Worm (Caenorhabditis elegans) whole organism, L1 larva: ENCODE measurements around the gene F13B6.2.

Source experiments
- C16A3.4 ChIP-seq: fragments of 150-350 bp; optimal IDR thresholded peaks from 2 replicates; lab custom pipeline; 2014; ENCODE audit warnings: missing biosample characterization, missing genetic modification characterization
- F16B12.6 ChIP-seq: fragments of 150-350 bp; optimal IDR thresholded peaks from 2 replicates; lab custom pipeline; 2014; ENCODE audit warnings: missing biosample characterization, missing genetic modification characterization
- alr-1 ChIP-seq: fragments of 200-800 bp; sonication (Bioruptor generic); optimal IDR thresholded peaks from 2 replicates; lab custom pipeline; 2018; ENCODE audit warnings: borderline replicate concordance, mild to moderate bottlenecking, missing genetic modification characterization, missing compliant biosample characterization
- aly-2 ChIP-seq: fragments of 150-350 bp; optimal IDR thresholded peaks from 2 replicates; lab custom pipeline; 2014; ENCODE audit warnings: missing biosample characterization, missing genetic modification characterization
- ceh-63 ChIP-seq: fragments of 200-800 bp; sonication (Bioruptor generic); optimal IDR thresholded peaks from 2 replicates; lab custom pipeline; 2018; ENCODE audit warnings: mild to moderate bottlenecking, missing genetic modification characterization, missing compliant biosample characterization
- ceh-8 ChIP-seq: fragments of 200-800 bp; sonication (Bioruptor generic); optimal IDR thresholded peaks from 2 replicates; lab custom pipeline; 2018; ENCODE audit warnings: mild to moderate bottlenecking, missing genetic modification characterization, moderate library complexity, missing compliant biosample characterization
- ceh-82 ChIP-seq, 3 experiments: fragments of 150-350 bp in 1 of 3; sonication (generic microtip) in 2 of 3; optimal IDR thresholded peaks; 2 replicates each; lab custom pipeline; 2014 to 2017; ENCODE audit warnings: missing biosample characterization in 3 of 3, missing genetic modification characterization in 3 of 3
- ceh-88 ChIP-seq: fragments of 200-800 bp; sonication (Bioruptor generic); IDR thresholded peaks from 2 replicates; pipeline ENCODE4 v1.3.6; 2022; ENCODE audit warnings: missing genetic modification characterization, missing compliant biosample characterization
- ceh-90 ChIP-seq: sonication (generic microtip); optimal IDR thresholded peaks from 2 replicates; lab custom pipeline; 2016; ENCODE audit warnings: missing genetic modification characterization, missing compliant biosample characterization
- ces-1 ChIP-seq: fragments of 150-350 bp; optimal IDR thresholded peaks from 2 replicates; lab custom pipeline; 2014; ENCODE audit warnings: missing biosample characterization, missing genetic modification reagents, missing genetic modification characterization
- dpl-1 ChIP-seq, 3 experiments: fragments of 150-350 bp in 2 of 3; sonication (generic microtip) in 1 of 3; optimal IDR thresholded peaks; 2 replicates each; lab custom pipeline; 2014 to 2017; ENCODE audit warnings: missing biosample characterization in 3 of 3, missing genetic modification characterization in 3 of 3, missing genetic modification reagents in 3 of 3
- dsc-1 ChIP-seq: sonication (generic microtip); optimal IDR thresholded peaks from 2 replicates; lab custom pipeline; 2016; ENCODE audit warnings: mild to moderate bottlenecking, missing genetic modification characterization, missing compliant biosample characterization
- efl-1 ChIP-seq, 4 experiments: fragments of 150-350 bp; optimal IDR thresholded peaks in 3 of 4; peaks in 1 of 4; 1 replicate in 1 of 4; 2 replicates in 3 of 4; lab custom pipeline; 2014; ENCODE audit warnings: missing biosample characterization in 2 of 4, missing genetic modification characterization in 2 of 4, missing genetic modification reagents in 2 of 4
- efl-3 ChIP-seq: fragments of 200-800 bp; sonication (Bioruptor generic); optimal IDR thresholded peaks from 2 replicates; lab custom pipeline; 2018; ENCODE audit warnings: mild to moderate bottlenecking, missing genetic modification characterization, missing compliant biosample characterization
- egl-13 ChIP-seq: sonication (generic microtip); optimal IDR thresholded peaks from 2 replicates; lab custom pipeline; 2016; ENCODE audit warnings: missing genotype, missing genetic modification reagents, missing genetic modification characterization, missing compliant biosample characterization
- elt-2 ChIP-seq: sonication (generic microtip); optimal IDR thresholded peaks from 2 replicates; lab custom pipeline; 2016; ENCODE audit warnings: missing genetic modification characterization, mild to moderate bottlenecking, inconsistent platforms, missing compliant biosample characterization, missing genetic modification reagents
- ets-5 ChIP-seq: fragments of 200-800 bp; sonication (Bioruptor generic); IDR thresholded peaks from 2 replicates; pipeline ENCODE4 v1.3.6; 2022; ENCODE audit warnings: missing genetic modification characterization, missing compliant biosample characterization
- fkh-10 ChIP-seq: sonication (generic microtip); optimal IDR thresholded peaks from 2 replicates; lab custom pipeline; 2017; ENCODE audit warnings: missing biosample characterization, missing genetic modification reagents, missing genetic modification characterization
- grh-1 ChIP-seq: fragments of 200-800 bp; sonication (Bioruptor generic); IDR thresholded peaks from 2 replicates; pipeline ENCODE4 v1.3.6; 2022; ENCODE audit warnings: missing genetic modification reagents, missing genetic modification characterization, missing compliant biosample characterization
- hlh-4 ChIP-seq: sonication (generic microtip); optimal IDR thresholded peaks from 2 replicates; lab custom pipeline; 2016; ENCODE audit warnings: mild to moderate bottlenecking, missing genetic modification characterization, missing compliant biosample characterization
- irx-1 ChIP-seq: sonication (generic microtip); optimal IDR thresholded peaks from 2 replicates; lab custom pipeline; 2016; ENCODE audit warnings: missing genetic modification characterization, missing compliant biosample characterization
- isw-1 ChIP-seq: fragments of 200-800 bp; sonication (Bioruptor generic); IDR thresholded peaks from 2 replicates; pipeline ENCODE4 v1.3.6; 2022; ENCODE audit warnings: missing genetic modification characterization, missing compliant biosample characterization
- jun-1 ChIP-seq: fragments of 150-350 bp; optimal IDR thresholded peaks from 2 replicates; lab custom pipeline; 2014; ENCODE audit warnings: missing biosample characterization, missing genetic modification reagents, missing genetic modification characterization
- lin-13 ChIP-seq: fragments of 150-350 bp; optimal IDR thresholded peaks from 2 replicates; lab custom pipeline; 2014; ENCODE audit warnings: missing biosample characterization, missing genetic modification reagents, missing genetic modification characterization
- lin-14 ChIP-seq: fragments of 200-800 bp; sonication (Bioruptor generic); optimal IDR thresholded peaks from 2 replicates; lab custom pipeline; 2018; ENCODE audit warnings: mild to moderate bottlenecking, missing genetic modification characterization, moderate library complexity, missing compliant biosample characterization
- lin-15B ChIP-seq: fragments of 150-350 bp; sonication (generic microtip); optimal IDR thresholded peaks from 3 replicates; lab custom pipeline; 2014; ENCODE audit warnings: missing biosample characterization, missing genetic modification characterization
- lin-35 ChIP-seq, 2 experiments: fragments of 150-350 bp; optimal IDR thresholded peaks; 2 replicates each; lab custom pipeline; 2014; ENCODE audit warnings: missing biosample characterization in 2 of 2, missing genetic modification characterization in 2 of 2, missing genetic modification reagents in 2 of 2
- lsy-2 ChIP-seq, 2 experiments: fragments of 150-350 bp; optimal IDR thresholded peaks; 2 replicates each; lab custom pipeline; 2014; ENCODE audit warnings: missing biosample characterization in 2 of 2, missing genetic modification characterization in 2 of 2
- mdl-1 ChIP-seq, 2 experiments: fragments of 150-350 bp; optimal IDR thresholded peaks; 2 replicates each; lab custom pipeline; 2014 to 2017; ENCODE audit warnings: missing biosample characterization in 2 of 2, missing genetic modification characterization in 2 of 2, inconsistent platforms in 1 of 2
- mep-1 ChIP-seq: fragments of 150-350 bp; optimal IDR thresholded peaks from 2 replicates; lab custom pipeline; 2014; ENCODE audit warnings: missing biosample characterization, missing genetic modification characterization
- nhr-11 ChIP-seq: fragments of 150-350 bp; optimal IDR thresholded peaks from 2 replicates; lab custom pipeline; 2014; ENCODE audit warnings: missing biosample characterization, missing genetic modification characterization
- nhr-19 ChIP-seq: fragments of 200-800 bp; sonication (Bioruptor generic); conservative IDR thresholded peaks from 2 replicates; pipeline ENCODE4 v1.3.6; 2022; ENCODE audit warnings: missing genetic modification characterization, missing compliant biosample characterization
- nhr-237 ChIP-seq: fragments of 150-350 bp; optimal IDR thresholded peaks from 2 replicates; lab custom pipeline; 2014; ENCODE audit warnings: missing biosample characterization, missing genetic modification characterization
- nhr-28 ChIP-seq: fragments of 150-350 bp; optimal IDR thresholded peaks from 2 replicates; lab custom pipeline; 2014; ENCODE audit warnings: missing biosample characterization, missing genetic modification characterization
- nhr-76 ChIP-seq: sonication (generic microtip); optimal IDR thresholded peaks from 2 replicates; lab custom pipeline; 2017; ENCODE audit warnings: missing biosample characterization, missing genetic modification characterization
- nhr-77 ChIP-seq: fragments of 150-350 bp; optimal IDR thresholded peaks from 2 replicates; lab custom pipeline; 2014; ENCODE audit warnings: missing biosample characterization, missing genetic modification characterization
- nhr-84 ChIP-seq: sonication (generic microtip); optimal IDR thresholded peaks from 2 replicates; lab custom pipeline; 2017; ENCODE audit warnings: missing biosample characterization, missing genetic modification characterization
- nhr-85 ChIP-seq: sonication (generic microtip); peaks from one replicate; lab custom pipeline; 2016; ENCODE audit warnings: missing genetic modification characterization, inconsistent platforms, missing compliant biosample characterization
- nhr-90 ChIP-seq: sonication (generic microtip); optimal IDR thresholded peaks from 2 replicates; lab custom pipeline; 2016; ENCODE audit warnings: mild to moderate bottlenecking, missing genetic modification characterization, missing compliant biosample characterization; ENCODE audit not compliant: poor library complexity
- sox-4 ChIP-seq: sonication (generic microtip); optimal IDR thresholded peaks from 2 replicates; lab custom pipeline; 2016; ENCODE audit warnings: missing genetic modification characterization, missing compliant biosample characterization
- sptf-1 ChIP-seq: fragments of 150-350 bp; optimal IDR thresholded peaks from 2 replicates; lab custom pipeline; 2014; ENCODE audit warnings: missing biosample characterization, missing genetic modification characterization
- sup-37 ChIP-seq: fragments of 200-800 bp; sonication (Bioruptor generic); optimal IDR thresholded peaks from 2 replicates; lab custom pipeline; 2018; ENCODE audit warnings: mild to moderate bottlenecking, missing genetic modification characterization, missing compliant biosample characterization
- swsn-7 ChIP-seq: sonication (generic microtip); optimal IDR thresholded peaks from 2 replicates; lab custom pipeline; 2016; ENCODE audit warnings: missing genetic modification characterization, missing compliant biosample characterization
- unc-30 ChIP-seq: sonication (generic microtip); optimal IDR thresholded peaks from 2 replicates; lab custom pipeline; 2017; ENCODE audit warnings: missing biosample characterization, missing genetic modification characterization
- unc-86 ChIP-seq: sonication (generic microtip); optimal IDR thresholded peaks from 2 replicates; lab custom pipeline; 2016; ENCODE audit warnings: missing genetic modification characterization, missing compliant biosample characterization
- vab-15 ChIP-seq: sonication (generic microtip); optimal IDR thresholded peaks from 2 replicates; lab custom pipeline; 2017; ENCODE audit warnings: missing genotype, mild to moderate bottlenecking, missing genetic modification characterization, missing compliant biosample characterization
- zag-1 ChIP-seq: fragments of 150-350 bp; optimal IDR thresholded peaks from 2 replicates; lab custom pipeline; 2014; ENCODE audit warnings: missing biosample characterization, missing genetic modification characterization
- zip-4 ChIP-seq: fragments of 200-800 bp; sonication (Bioruptor generic); optimal IDR thresholded peaks from 2 replicates; lab custom pipeline; 2018; ENCODE audit warnings: mild to moderate bottlenecking, missing genetic modification characterization, moderate library complexity, missing compliant biosample characterization

F13B6.2 gene

ce11 chrIV:7460225-7460624 lies at the start of gene F13B6.2:
Gene F13B6.2 (minus strand): TSS chrIV:7460325.
- no peak for TF ChIP-seq lin-13 (GFP tag; lab: Kevin White, UChicago)
- TF ChIP-seq ceh-90: no peak
- no peak for TF ChIP-seq mdl-1 (tag; optimal IDR thresholded peaks at IDR 0.05; lab: Kevin White, UChicago)
- no peak for TF ChIP-seq F16B12.6 (tag; lab: Kevin White, UChicago)
- TF ChIP-seq lin-15B (tag; lab: Kevin White, UChicago): no peak

- TF ChIP-seq elt-2 (tag; lab: Kevin White, UChicago): no peak
- no peak for TF ChIP-seq nhr-19
- no peak for TF ChIP-seq unc-86 (tag; lab: Kevin White, UChicago)
- TF ChIP-seq nhr-90 (tag; lab: Kevin White, UChicago): no peak
- TF ChIP-seq unc-30 (tag; lab: Kevin White, UChicago): no peak
- TF ChIP-seq dpl-1 (GFP tag; optimal IDR thresholded peaks at IDR 0.05; lab: Kevin White, UChicago): peak; percentile 18 to 51 (median 42)
- no peak for TF ChIP-seq vab-15 (tag; lab: Kevin White, UChicago)
- TF ChIP-seq nhr-28 (tag; lab: Kevin White, UChicago): no peak
- no peak for TF ChIP-seq ceh-82 (tag; optimal IDR thresholded peaks at IDR 0.05; lab: Kevin White, UChicago)
- no peak for TF ChIP-seq ets-5 (GFP tag; lab: Robert Waterston, UW)
- TF ChIP-seq nhr-85 (tag; lab: Kevin White, UChicago): no peak
- TF ChIP-seq hlh-4 (tag; lab: Kevin White, UChicago): no peak
- TF ChIP-seq egl-13: no peak
- TF ChIP-seq efl-1 (optimal IDR thresholded peaks at IDR 0.05; lab: Kevin White, UChicago): peak; percentile 38 to 56
- TF ChIP-seq efl-1 (GFP tag; optimal IDR thresholded peaks at IDR 0.05 in 1 of 2; lab: Kevin White, UChicago): peak; percentile 48 to 91
- TF ChIP-seq isw-1: no peak
- TF ChIP-seq sptf-1 (tag; lab: Kevin White, UChicago): no peak
- TF ChIP-seq lin-14 (GFP tag; lab: Kevin White, UChicago): no peak
- TF ChIP-seq swsn-7 (tag; lab: Kevin White, UChicago): no peak
- TF ChIP-seq zip-4 (GFP tag; lab: Kevin White, UChicago): no peak
- no peak for TF ChIP-seq jun-1 (tag; lab: Kevin White, UChicago)
- no peak for TF ChIP-seq sup-37 (GFP tag; lab: Kevin White, UChicago)
- TF ChIP-seq alr-1 (tag; lab: Kevin White, UChicago): no peak
- TF ChIP-seq efl-3 (GFP tag; lab: Kevin White, UChicago): no peak
- TF ChIP-seq sox-4 (tag; lab: Kevin White, UChicago): no peak
- no peak for TF ChIP-seq grh-1 (GFP tag; lab: Robert Waterston, UW)
- peak in 1 of 2 experiments; percentile 65 for TF ChIP-seq lin-35 (GFP tag; optimal IDR thresholded peaks at IDR 0.05; lab: Kevin White, UChicago)
- TF ChIP-seq ceh-63: no peak
- peak; percentile 51 to 87 for TF ChIP-seq lsy-2 (tag; optimal IDR thresholded peaks at IDR 0.05; lab: Kevin White, UChicago)
- no peak for TF ChIP-seq nhr-77 (tag; lab: Kevin White, UChicago)
- TF ChIP-seq ceh-88: no peak
- no peak for TF ChIP-seq ces-1 (GFP tag; lab: Kevin White, UChicago)
- TF ChIP-seq, all 84 proteins: peak for 4
These were observed 48.7 kb upstream of the F13B6.2 start for ce11 chrIV:7508850-7509249.

- TF ChIP-seq zag-1 (no peak), ceh-8 (GFP tag; lab: Kevin White, UChicago) (no peak), egl-13 (peak; percentile 17), aly-2 (no peak), dsc-1 (tag; lab: Kevin White, UChicago) (peak; percentile 57), grh-1 (GFP tag; lab: Robert Waterston, UW) (peak; percentile 77), nhr-28 (tag; lab: Kevin White, UChicago) (no peak), nhr-237 (tag; lab: Kevin White, UChicago) (peak; percentile 73), efl-3 (GFP tag; lab: Kevin White, UChicago) (no peak), ceh-63 (no peak), irx-1 (no peak), fkh-10 (GFP tag; lab: Kevin White, UChicago) (peak; percentile 28), ceh-82 (tag; optimal IDR thresholded peaks at IDR 0.05; lab: Kevin White, UChicago) (peak; percentile 42 to 93 (median 70)), mdl-1 (tag; optimal IDR thresholded peaks at IDR 0.05; lab: Kevin White, UChicago) (peak in 1 of 2 experiments; percentile 89), jun-1 (tag; lab: Kevin White, UChicago) (peak; percentile 58), mep-1 (tag; lab: Kevin White, UChicago) (peak; percentile 54), unc-30 (tag; lab: Kevin White, UChicago) (no peak), C16A3.4 (tag; lab: Kevin White, UChicago) (peak; percentile 90), nhr-84 (tag; lab: Kevin White, UChicago) (no peak), nhr-11 (tag; lab: Kevin White, UChicago) (peak; percentile 24), ets-5 (GFP tag; lab: Robert Waterston, UW) (no peak), nhr-76 (tag; lab: Kevin White, UChicago) (no peak)
These were observed 47.9 kb upstream of the F13B6.2 start, which contains the start of the genes vdac-1 and R05G6.5 for ce11 chrIV:7507841-7508509. Gene vdac-1 (minus strand): TSS chrIV:7507891. Gene R05G6.5 (plus strand): TSS chrIV:7508367.
